Worm (Caenorhabditis elegans): Measurements from ENCODE around the gene R107.2.

DNA sequence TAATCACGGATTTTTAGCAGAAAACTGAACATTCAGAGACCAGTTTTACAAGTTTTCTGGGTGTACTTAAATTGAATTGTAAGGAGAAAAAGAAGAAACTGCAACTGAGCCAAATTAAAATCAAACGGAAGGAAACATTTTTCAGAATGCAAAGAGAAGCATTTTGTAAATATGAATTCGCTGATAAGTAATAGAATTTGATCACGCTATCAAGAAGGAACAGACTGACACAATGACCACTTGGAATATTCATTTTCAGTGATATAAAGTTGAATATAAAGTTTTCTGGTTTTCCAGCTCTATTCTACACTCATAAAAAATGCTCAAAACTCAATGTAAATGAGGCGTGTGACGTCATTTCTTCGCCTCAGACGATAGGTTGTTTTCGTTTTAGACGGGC lies 11.6 kb downstream of the R107.2 start:
- TF ChIP-seq T22C8.4 (GFP tag; IDR thresholded peaks at IDR 0.05) (no peak), med-1 (GFP tag; optimal IDR thresholded peaks at IDR 0.05; ENCODE audit: insufficient read depth) (no peak), flt-1 (GFP tag; IDR thresholded peaks at IDR 0.05) (no peak)

All from whole organism, midembryonic.